Fruit fly (Drosophila melanogaster) whole organism, pupa: ENCODE results near the gene IntS6.
A peak's percentile ranks its signal among the peaks of the same experiment; 100 is the strongest.

Source experiments
- CG10348 ChIP-seq: fragments of 200-800 bp; sonication (Bioruptor generic); IDR thresholded peaks from 2 replicates; pipeline ENCODE4 v1.3.6; 2022; ENCODE audit warnings: missing biosample characterization, missing genetic modification characterization
- CG12605 ChIP-seq: fragments of 200-800 bp; sonication (Bioruptor generic); IDR thresholded peaks from 2 replicates; pipeline ENCODE4 v1.3.6; 2022; ENCODE audit warnings: missing biosample characterization, missing genetic modification characterization
- CG13204 ChIP-seq: fragments of 200-800 bp; sonication (Bioruptor generic); optimal IDR thresholded peaks from 2 replicates; lab custom pipeline; 2018; ENCODE audit warnings: missing biosample characterization, mild to moderate bottlenecking, missing genetic modification characterization, moderate library complexity
- CG14655 ChIP-seq: fragments of 200-800 bp; sonication (Bioruptor generic); optimal IDR thresholded peaks from 3 replicates; lab custom pipeline; 2017; ENCODE audit warnings: mild to moderate bottlenecking, missing biosample characterization, missing genetic modification reagents, missing genetic modification characterization
- CG15710 ChIP-seq: fragments of 200-800 bp; sonication (Bioruptor generic); optimal IDR thresholded peaks from 2 replicates; lab custom pipeline; 2018; ENCODE audit warnings: missing biosample characterization, mild to moderate bottlenecking, missing genetic modification characterization, moderate library complexity
- CG17806 ChIP-seq: fragments of 200-800 bp; sonication (Bioruptor generic); optimal IDR thresholded peaks from 2 replicates; lab custom pipeline; 2018; ENCODE audit warnings: missing biosample characterization, mild to moderate bottlenecking, missing genetic modification characterization, moderate library complexity
- CG32121 ChIP-seq: fragments of 200-800 bp; sonication (Bioruptor generic); IDR thresholded peaks from 2 replicates; pipeline ENCODE4 v1.3.6; 2022; ENCODE audit warnings: missing biosample characterization, missing genetic modification characterization
- CG34367 ChIP-seq: fragments of 200-800 bp; sonication (Bioruptor generic); optimal IDR thresholded peaks from 2 replicates; lab custom pipeline; 2018; ENCODE audit warnings: missing biosample characterization, mild to moderate bottlenecking, missing genetic modification characterization
- CG4496 ChIP-seq: fragments of 200-800 bp; sonication (Bioruptor generic); IDR thresholded peaks from 3 replicates; pipeline ENCODE4 v1.3.6; 2022; ENCODE audit warnings: missing biosample characterization, missing genetic modification characterization
- CG8159 ChIP-seq: fragments of 200-800 bp; sonication (Bioruptor generic); optimal IDR thresholded peaks from 3 replicates; lab custom pipeline; 2018; ENCODE audit warnings: missing biosample characterization, mild to moderate bottlenecking, missing genetic modification characterization, moderate library complexity
- CG8301 ChIP-seq: fragments of 200-800 bp; sonication (Bioruptor generic); optimal IDR thresholded peaks from 2 replicates; lab custom pipeline; 2018; ENCODE audit warnings: missing biosample characterization, mild to moderate bottlenecking, missing genetic modification characterization
- CG9948 ChIP-seq: fragments of 200-800 bp; sonication (Bioruptor generic); optimal IDR thresholded peaks from 2 replicates; lab custom pipeline; 2018; ENCODE audit warnings: missing biosample characterization, mild to moderate bottlenecking, missing genetic modification characterization, moderate library complexity
- D1 ChIP-seq: fragments of 200-800 bp; sonication (Bioruptor generic); optimal IDR thresholded peaks from 2 replicates; lab custom pipeline; 2018; ENCODE audit warnings: missing biosample characterization, mild to moderate bottlenecking, missing genetic modification characterization, moderate library complexity
- EcR ChIP-seq: fragments of 200-800 bp; sonication (Bioruptor generic); optimal IDR thresholded peaks from 3 replicates; lab custom pipeline; 2019; ENCODE audit warnings: missing biosample characterization, missing genetic modification characterization, mild to moderate bottlenecking, moderate library complexity, missing genetic modification reagents
- Ets98B ChIP-seq: fragments of 200-800 bp; sonication (Bioruptor generic); IDR thresholded peaks from 2 replicates; pipeline ENCODE4 v1.3.6; 2022; ENCODE audit warnings: missing biosample characterization, missing genetic modification characterization
- Pif1A ChIP-seq: fragments of 200-800 bp; sonication (Bioruptor generic); optimal IDR thresholded peaks from 3 replicates; lab custom pipeline; 2016; ENCODE audit warnings: missing biosample characterization, missing genetic modification characterization
- Pif1B ChIP-seq: fragments of 200-800 bp; sonication (Bioruptor generic); optimal IDR thresholded peaks from 3 replicates; lab custom pipeline; 2016; ENCODE audit warnings: missing biosample characterization, missing genetic modification characterization
- Snoo ChIP-seq: fragments of 200-800 bp; sonication (Bioruptor generic); optimal IDR thresholded peaks from 3 replicates; lab custom pipeline; 2017; ENCODE audit warnings: missing biosample characterization, mild to moderate bottlenecking, missing genetic modification characterization, inconsistent platforms
- fd96Ca ChIP-seq: fragments of 200-800 bp; sonication (Bioruptor generic); IDR thresholded peaks from 3 replicates; pipeline ENCODE4 v1.3.6; 2022; ENCODE audit warnings: missing biosample characterization, missing genetic modification characterization
- gl ChIP-seq: fragments of 200-800 bp; sonication (Bioruptor generic); optimal IDR thresholded peaks from 2 replicates; lab custom pipeline; 2018; ENCODE audit warnings: missing biosample characterization, mild to moderate bottlenecking, missing genetic modification characterization
- rn ChIP-seq: fragments of 200-800 bp; sonication (Bioruptor generic); IDR thresholded peaks from 2 replicates; pipeline ENCODE4 v1.3.6; 2022; ENCODE audit warnings: missing biosample characterization, missing genetic modification characterization

Gene IntS6

DNA sequence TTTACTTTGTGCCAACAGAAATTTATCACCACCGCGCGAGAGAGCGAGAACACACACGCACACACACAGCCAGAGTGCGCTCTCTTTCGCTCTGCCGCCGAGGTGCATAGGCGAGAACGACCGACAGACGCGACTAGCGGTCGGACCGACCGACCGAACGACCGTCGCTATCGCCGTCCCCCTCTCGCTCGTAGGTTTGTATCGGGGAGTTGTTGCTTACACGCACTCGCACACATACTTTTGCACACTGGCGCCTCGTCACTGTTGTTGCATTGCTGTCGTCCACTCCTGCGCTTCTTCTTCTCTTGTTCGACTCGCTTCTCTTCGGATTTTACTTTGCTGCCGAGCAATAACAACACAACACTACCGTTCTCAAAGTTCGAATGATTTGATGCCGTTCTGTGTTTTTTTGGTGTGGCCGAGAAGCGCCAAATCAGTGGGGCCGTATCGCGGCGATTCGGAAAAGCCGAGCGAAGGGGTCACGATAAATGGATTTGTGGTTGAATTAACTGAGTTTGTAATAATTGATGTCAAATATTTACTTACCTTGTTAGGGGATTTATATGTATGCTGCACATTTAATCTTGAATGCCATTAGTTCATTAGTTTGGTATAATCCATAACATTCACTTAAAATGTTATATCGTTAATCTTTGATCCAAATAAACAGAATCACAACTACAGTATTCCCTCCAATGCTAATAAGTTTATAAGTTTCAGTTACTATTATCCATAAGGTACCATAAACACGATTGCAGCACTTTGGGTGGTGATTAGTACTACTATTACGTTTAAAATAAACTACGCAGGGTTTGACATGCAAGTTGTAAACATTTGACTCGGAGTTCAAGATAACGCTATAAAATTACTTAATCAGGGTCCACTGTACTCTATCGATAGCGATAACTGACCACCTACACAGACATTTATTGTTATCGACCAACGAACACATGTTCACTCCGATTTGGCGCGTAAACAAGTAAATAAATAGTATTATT, at the start of gene IntS6, which contains the start of gene Rtel1:
Gene IntS6, minus strand, starts transcription at position 391 of the 998 bp plus-strand sequence.
Gene Rtel1, plus strand, starts transcription at position 884 of the 998 bp plus-strand sequence.
- no peak for TF ChIP-seq D1
- peak; percentile 89 for TF ChIP-seq fd96Ca
- TF ChIP-seq Pif1B, result peak; percentile 85
- TF ChIP-seq CG8159 (tag; lab: Kevin White, UChicago), result peak; percentile 89
- peak; percentile 86 for TF ChIP-seq CG34367 (tag; lab: Kevin White, UChicago)
- TF ChIP-seq rn (GFP tag; lab: Robert Waterston, UW), result peak; percentile 76
- peak; percentile 87 for TF ChIP-seq CG8301 (tag; lab: Kevin White, UChicago)
- peak; percentile 85 for TF ChIP-seq CG9948 (tag; lab: Kevin White, UChicago)
- TF ChIP-seq CG13204 (GFP tag; lab: Kevin White, UChicago), result peak; percentile 40
- peak; percentile 45 for TF ChIP-seq EcR (GFP tag; lab: Kevin White, UChicago)
- peak; percentile 77 for TF ChIP-seq gl (tag; lab: Kevin White, UChicago)
- TF ChIP-seq Pif1A (GFP tag; lab: Kevin White, UChicago), result peak; percentile 88
- TF ChIP-seq Snoo (tag; lab: Kevin White, UChicago), result peak; percentile 86
- peak; percentile 85 for TF ChIP-seq CG32121 (GFP tag; lab: Robert Waterston, UW)
- TF ChIP-seq CG4496 (GFP tag; lab: Robert Waterston, UW), result peak; percentile 90
- peak; percentile 72 for TF ChIP-seq CG10348 (GFP tag; lab: Robert Waterston, UW)
- TF ChIP-seq CG12605 (GFP tag; lab: Robert Waterston, UW), result peak; percentile 76
- peak; percentile 87 for TF ChIP-seq CG14655 (GFP tag; lab: Kevin White, UChicago)
- peak; percentile 84 for TF ChIP-seq Ets98B (GFP tag; lab: Robert Waterston, UW)
- TF ChIP-seq CG15710, result peak; percentile 90
- TF ChIP-seq CG17806 (tag; lab: Kevin White, UChicago), result peak; percentile 86

DNA sequence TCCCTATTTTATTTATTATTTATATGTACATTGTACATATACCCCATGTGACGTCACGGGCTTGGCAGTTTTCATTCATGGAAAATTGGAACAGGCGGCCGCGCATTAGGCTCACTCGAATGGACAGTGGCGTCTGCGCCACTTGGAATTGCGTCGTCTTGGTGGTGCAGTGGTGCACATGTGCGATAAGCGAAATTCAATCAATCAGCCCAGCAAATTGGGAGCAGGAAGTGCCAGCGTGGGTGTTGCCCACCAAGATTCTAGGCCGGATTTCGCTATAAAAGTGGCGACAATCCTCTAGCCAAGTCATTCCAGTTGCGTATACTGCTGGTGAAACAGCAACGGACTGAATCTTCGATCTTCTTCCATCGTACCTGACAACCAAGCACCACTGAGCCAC, 44.8 kb upstream of the IntS6 start, which contains the start of gene CG12239:
Gene CG12239, plus strand, starts transcription at position 301 of the 400 bp plus-strand sequence.
- TF ChIP-seq CG4496 (GFP tag; lab: Robert Waterston, UW) (no peak), fd96Ca (no peak), CG14655 (GFP tag; lab: Kevin White, UChicago) (no peak), CG12605 (GFP tag; lab: Robert Waterston, UW) (no peak), CG9948 (tag; lab: Kevin White, UChicago) (no peak), Snoo (tag; lab: Kevin White, UChicago) (no peak), D1 (no peak), CG8301 (tag; lab: Kevin White, UChicago) (no peak)

DNA sequence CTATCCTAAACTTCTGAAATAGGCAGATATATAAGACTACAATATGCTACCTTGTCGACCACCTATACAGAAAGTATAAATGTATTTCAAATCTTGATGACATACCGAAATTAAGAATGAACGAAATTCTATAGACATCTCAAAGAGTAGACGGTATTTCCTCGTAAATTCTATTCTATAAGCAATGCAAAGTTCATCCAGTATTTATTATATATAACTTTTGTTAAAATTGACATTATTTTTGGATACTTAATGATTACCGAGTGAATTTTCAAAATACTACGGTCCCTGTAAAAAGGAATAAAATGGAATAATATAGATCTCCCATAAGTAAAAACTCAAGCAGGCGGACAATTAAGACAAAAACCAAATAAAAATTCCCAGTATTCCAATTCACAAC, 42.1 kb upstream of the IntS6 start, which contains the start of gene CG15767:
Gene CG15767, plus strand, starts transcription at position 301 of the 400 bp plus-strand sequence.
- TF ChIP-seq gl (tag; lab: Kevin White, UChicago) (no peak), CG4496 (GFP tag; lab: Robert Waterston, UW) (no peak), CG32121 (GFP tag; lab: Robert Waterston, UW) (no peak), Snoo (tag; lab: Kevin White, UChicago) (no peak), CG15710 (no peak), CG9948 (tag; lab: Kevin White, UChicago) (no peak), CG8159 (tag; lab: Kevin White, UChicago) (no peak), fd96Ca (no peak), EcR (GFP tag; lab: Kevin White, UChicago) (no peak), CG34367 (tag; lab: Kevin White, UChicago) (no peak), Pif1A (GFP tag; lab: Kevin White, UChicago) (no peak), rn (GFP tag; lab: Robert Waterston, UW) (no peak), CG13204 (GFP tag; lab: Kevin White, UChicago) (no peak), CG12605 (GFP tag; lab: Robert Waterston, UW) (no peak), CG17806 (tag; lab: Kevin White, UChicago) (no peak), D1 (no peak)

DNA sequence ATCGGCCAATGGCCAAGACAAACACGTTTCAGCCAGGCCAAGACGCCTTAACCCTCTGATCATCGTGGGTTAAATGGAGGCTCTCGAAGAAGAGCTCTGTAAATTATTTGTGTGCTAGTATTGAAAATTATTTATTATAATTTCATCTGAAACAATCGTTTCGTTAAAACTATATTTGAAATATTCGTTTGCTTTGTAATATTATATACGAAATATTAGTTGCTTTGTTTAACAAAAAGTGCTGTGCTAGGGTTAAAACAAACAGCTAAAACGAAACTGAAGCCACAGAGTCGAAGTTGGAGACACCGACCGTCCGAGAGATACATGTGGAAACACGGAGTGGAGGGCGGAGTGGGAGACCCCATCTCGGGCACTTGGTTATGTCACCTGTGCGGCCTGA, 39.5 kb upstream of the IntS6 start:
- peak; percentile 77 for TF ChIP-seq fd96Ca
- peak; percentile 48 for TF ChIP-seq CG15710
- peak; percentile 68 for TF ChIP-seq Pif1B
- TF ChIP-seq Ets98B (GFP tag; lab: Robert Waterston, UW), result peak; percentile 84
- TF ChIP-seq CG17806 (tag; lab: Kevin White, UChicago), result no peak
- peak; percentile 47 for TF ChIP-seq CG9948 (tag; lab: Kevin White, UChicago)
- TF ChIP-seq CG14655 (GFP tag; lab: Kevin White, UChicago), result peak; percentile 11
- TF ChIP-seq D1, result no peak
- no peak for TF ChIP-seq CG8301 (tag; lab: Kevin White, UChicago)
- 0 out of 2 replicates have a peak, but pooled peaks have one; percentile 10 for TF ChIP-seq CG10348 (GFP tag; lab: Robert Waterston, UW)
- peak; percentile 82 for TF ChIP-seq CG12605 (GFP tag; lab: Robert Waterston, UW)
- 0 out of 2 replicates have a peak, but pooled peaks have one; percentile 45 for TF ChIP-seq rn (GFP tag; lab: Robert Waterston, UW)
- no peak for TF ChIP-seq Snoo (tag; lab: Kevin White, UChicago)
- peak; percentile 84 for TF ChIP-seq CG4496 (GFP tag; lab: Robert Waterston, UW)
- no peak for TF ChIP-seq CG13204 (GFP tag; lab: Kevin White, UChicago)
- TF ChIP-seq CG32121 (GFP tag; lab: Robert Waterston, UW), result peak; percentile 87
- no peak for TF ChIP-seq gl (tag; lab: Kevin White, UChicago)
- TF ChIP-seq EcR (GFP tag; lab: Kevin White, UChicago), result no peak
- TF ChIP-seq CG34367 (tag; lab: Kevin White, UChicago), result no peak
- peak; percentile 83 for TF ChIP-seq Pif1A (GFP tag; lab: Kevin White, UChicago)
- TF ChIP-seq CG8159 (tag; lab: Kevin White, UChicago), result no peak
- TF ChIP-seq, all 21 proteins: peak for 12
